Fruit fly (Drosophila melanogaster) whole organism, embryonic: ENCODE results near the gene Arp3.

Experiments
- Adf1 ChIP-seq: fragments of 200-800 bp; sonication (Bioruptor generic); IDR thresholded peaks from 2 replicates; pipeline ENCODE4 v1.3.6; 2022; ENCODE audit warnings: missing biosample characterization, missing genetic modification characterization
- CG10267 ChIP-seq: fragments of 200-800 bp; sonication (Bioruptor generic); optimal IDR thresholded peaks from 2 replicates; lab custom pipeline; 2018; ENCODE audit warnings: missing biosample characterization, mild to moderate bottlenecking, missing genetic modification characterization, moderate library complexity
- CG10462 ChIP-seq: fragments of 200-800 bp; sonication (Bioruptor generic); optimal IDR thresholded peaks from 2 replicates; lab custom pipeline; 2016; ENCODE audit warnings: missing biosample characterization, missing genetic modification characterization
- CG12391 ChIP-seq: fragments of 200-800 bp; sonication (Bioruptor generic); optimal IDR thresholded peaks from 3 replicates; lab custom pipeline; 2018; ENCODE audit warnings: missing biosample characterization, mild to moderate bottlenecking, missing genetic modification characterization, moderate library complexity
- CG13424 ChIP-seq: fragments of 200-800 bp; sonication (Bioruptor generic); optimal IDR thresholded peaks from 2 replicates; lab custom pipeline; 2019; ENCODE audit warnings: missing biosample characterization, mild to moderate bottlenecking, missing genetic modification characterization, moderate library complexity
- CG1602 ChIP-seq: fragments of 200-800 bp; sonication (Bioruptor generic); optimal IDR thresholded peaks from 3 replicates; lab custom pipeline; 2016; ENCODE audit warnings: missing biosample characterization, missing genetic modification characterization
- CG17186 ChIP-seq: fragments of 200-800 bp; sonication (Bioruptor generic); optimal IDR thresholded peaks from 3 replicates; lab custom pipeline; 2017; ENCODE audit warnings: missing biosample characterization, missing genetic modification reagents, missing genetic modification characterization
- CG18262 ChIP-seq: fragments of 200-800 bp; optimal IDR thresholded peaks from 3 replicates; lab custom pipeline; 2019; ENCODE audit warnings: missing biosample characterization, mild to moderate bottlenecking, missing genetic modification characterization, moderate library complexity
- CG2199 ChIP-seq: fragments of 200-800 bp; sonication (Bioruptor generic); IDR thresholded peaks from 3 replicates; pipeline ENCODE4 v1.3.6; 2022; ENCODE audit warnings: missing biosample characterization, missing genetic modification characterization
- CG2889 ChIP-seq: fragments of 200-800 bp; sonication (Bioruptor generic); IDR thresholded peaks from 3 replicates; pipeline ENCODE4 v1.3.6; 2022; ENCODE audit warnings: missing biosample characterization, missing genetic modification characterization
- CG31224 ChIP-seq: fragments of 200-800 bp; sonication (Bioruptor generic); IDR thresholded peaks from 2 replicates; pipeline ENCODE4 v1.3.6; 2022; ENCODE audit warnings: missing biosample characterization, missing genetic modification characterization
- CG33213 ChIP-seq: fragments of 200-800 bp; sonication (Bioruptor generic); optimal IDR thresholded peaks from 3 replicates; lab custom pipeline; 2016; ENCODE audit warnings: missing biosample characterization, missing genetic modification characterization
- CG3407 ChIP-seq: fragments of 200-800 bp; sonication (Bioruptor generic); optimal IDR thresholded peaks from 2 replicates; lab custom pipeline; 2018; ENCODE audit warnings: missing biosample characterization, mild to moderate bottlenecking, missing genetic modification characterization
- CG3838 ChIP-seq: fragments of 200-800 bp; sonication (Bioruptor generic); optimal IDR thresholded peaks from 3 replicates; lab custom pipeline; 2016; ENCODE audit warnings: missing biosample characterization, missing genetic modification characterization
- CG6813 ChIP-seq: fragments of 200-800 bp; sonication (Bioruptor generic); optimal IDR thresholded peaks from 2 replicates; lab custom pipeline; 2017; ENCODE audit warnings: missing biosample characterization, missing genetic modification characterization, mild to moderate bottlenecking, moderate library complexity, missing genetic modification reagents
- CG7745 ChIP-seq: fragments of 200-800 bp; sonication (Bioruptor generic); optimal IDR thresholded peaks from 2 replicates; lab custom pipeline; 2018; ENCODE audit warnings: missing biosample characterization, mild to moderate bottlenecking, missing genetic modification characterization, moderate library complexity
- CoRest ChIP-seq: fragments of 200-800 bp; sonication (Bioruptor generic); optimal IDR thresholded peaks from 3 replicates; lab custom pipeline; 2018; ENCODE audit warnings: missing biosample characterization, mild to moderate bottlenecking, missing genetic modification characterization, moderate library complexity
- E2f1 ChIP-seq: fragments of 200-800 bp; sonication (Bioruptor generic); IDR thresholded peaks from 2 replicates; pipeline ENCODE4 v1.3.6; 2022; ENCODE audit warnings: missing biosample characterization, missing genetic modification characterization
- H2.0 ChIP-seq: fragments of 200-800 bp; sonication (Bioruptor generic); IDR thresholded peaks from 2 replicates; pipeline ENCODE4 v1.3.6; 2022; ENCODE audit warnings: missing biosample characterization, missing genetic modification characterization
- Hr51 ChIP-seq, 2 experiments: fragments of 200-800 bp; sonication (Bioruptor generic); optimal IDR thresholded peaks; 2 replicates in 1 of 2; 3 replicates in 1 of 2; lab custom pipeline; 2016 to 2018; ENCODE audit warnings: missing biosample characterization in 2 of 2, missing genetic modification characterization in 2 of 2, mild to moderate bottlenecking in 1 of 2, moderate library complexity in 1 of 2
- Lhr ChIP-seq: fragments of 200-800 bp; sonication (Bioruptor generic); optimal IDR thresholded peaks from 3 replicates; lab custom pipeline; 2017; ENCODE audit warnings: mild to moderate bottlenecking, missing biosample characterization, missing genetic modification reagents, missing genetic modification characterization
- Neu2 ChIP-seq: fragments of 200-800 bp; sonication (Bioruptor generic); optimal IDR thresholded peaks from 3 replicates; lab custom pipeline; 2016; ENCODE audit warnings: missing biosample characterization, missing genetic modification characterization, borderline replicate concordance
- Nf-YC ChIP-seq: fragments of 200-800 bp; optimal IDR thresholded peaks from 3 replicates; lab custom pipeline; 2019; ENCODE audit warnings: missing biosample characterization, mild to moderate bottlenecking, missing genetic modification characterization, moderate library complexity
- Rfx ChIP-seq: fragments of 200-800 bp; sonication (Bioruptor generic); IDR thresholded peaks from 2 replicates; pipeline ENCODE4 v1.3.6; 2022; ENCODE audit warnings: missing biosample characterization, missing genetic modification characterization
- Scr ChIP-seq: fragments of 200-800 bp; sonication (Bioruptor generic); IDR thresholded peaks from 2 replicates; pipeline ENCODE4 v1.3.6; 2022; ENCODE audit warnings: missing biosample characterization, missing genetic modification characterization; ENCODE audit not compliant: partially characterized antibody
- Vsx1 ChIP-seq: fragments of 200-800 bp; sonication (Bioruptor generic); optimal IDR thresholded peaks from 2 replicates; lab custom pipeline; 2017; ENCODE audit warnings: missing biosample characterization, mild to moderate bottlenecking, missing genetic modification characterization, missing genetic modification reagents
- ab ChIP-seq: fragments of 200-800 bp; sonication (Bioruptor generic); optimal IDR thresholded peaks from 2 replicates; lab custom pipeline; 2016; ENCODE audit warnings: missing biosample characterization, missing genetic modification characterization
- bab2 ChIP-seq: fragments of 200-800 bp; sonication (Bioruptor generic); optimal IDR thresholded peaks from 2 replicates; lab custom pipeline; 2016; ENCODE audit warnings: missing biosample characterization, missing genetic modification characterization
- bsh ChIP-seq, 2 experiments: fragments of 200-800 bp; sonication (Bioruptor generic); optimal IDR thresholded peaks; 2 replicates each; lab custom pipeline; 2017 to 2018; ENCODE audit warnings: mild to moderate bottlenecking in 2 of 2, missing biosample characterization in 2 of 2, missing genetic modification characterization in 2 of 2, moderate library complexity in 1 of 2
- caup ChIP-seq: fragments of 200-800 bp; sonication (Bioruptor generic); optimal IDR thresholded peaks from 3 replicates; lab custom pipeline; 2017; ENCODE audit warnings: missing biosample characterization, mild to moderate bottlenecking, missing genetic modification characterization, moderate library complexity; ENCODE audit not compliant: severe bottlenecking
- chm ChIP-seq: fragments of 200-800 bp; sonication (Bioruptor generic); IDR thresholded peaks from 2 replicates; pipeline ENCODE4 v1.3.6; 2022; ENCODE audit warnings: missing biosample characterization, missing genetic modification characterization
- chn ChIP-seq: fragments of 200-800 bp; sonication (Bioruptor generic); optimal IDR thresholded peaks from 2 replicates; lab custom pipeline; 2016; ENCODE audit warnings: missing biosample characterization, missing genetic modification characterization
- dati ChIP-seq: fragments of 200-800 bp; sonication (Bioruptor generic); IDR thresholded peaks from 2 replicates; pipeline ENCODE4 v1.3.6; 2022; ENCODE audit warnings: missing biosample characterization, missing genetic modification characterization
- ham ChIP-seq: fragments of 200-800 bp; sonication (Bioruptor generic); IDR thresholded peaks from 2 replicates; pipeline ENCODE4 v1.3.6; 2022; ENCODE audit warnings: missing biosample characterization, missing genetic modification characterization
- hbn ChIP-seq: fragments of 200-800 bp; sonication (Bioruptor generic); IDR thresholded peaks from 2 replicates; pipeline ENCODE4 v1.3.6; 2022; ENCODE audit warnings: missing biosample characterization, missing genetic modification characterization; ENCODE audit not compliant: partially characterized antibody
- insv ChIP-seq, 2 experiments: fragments of 200-800 bp; sonication (Bioruptor generic); optimal IDR thresholded peaks; 3 replicates each; lab custom pipeline; 2016 to 2018; ENCODE audit warnings: missing biosample characterization in 2 of 2, missing genetic modification characterization in 2 of 2
- knrl ChIP-seq: fragments of 200-800 bp; sonication (Bioruptor generic); IDR thresholded peaks from 3 replicates; pipeline ENCODE4 v1.3.6; 2022; ENCODE audit warnings: missing biosample characterization, missing genetic modification characterization; ENCODE audit not compliant: partially characterized antibody
- lab ChIP-seq: fragments of 200-800 bp; sonication (Bioruptor generic); optimal IDR thresholded peaks from 3 replicates; lab custom pipeline; 2017; ENCODE audit warnings: missing biosample characterization, missing genetic modification characterization, mild to moderate bottlenecking, moderate library complexity, missing genetic modification reagents
- lilli ChIP-seq: fragments of 200-800 bp; sonication (Bioruptor generic); optimal IDR thresholded peaks from 3 replicates; lab custom pipeline; 2016; ENCODE audit warnings: missing biosample characterization, missing genetic modification characterization
- nerfin-1 ChIP-seq: fragments of 200-800 bp; sonication (Bioruptor generic); optimal IDR thresholded peaks from 3 replicates; lab custom pipeline; 2019; ENCODE audit warnings: missing biosample characterization, mild to moderate bottlenecking, missing genetic modification characterization, moderate library complexity
- pho ChIP-seq: fragments of 200-800 bp; sonication (Bioruptor generic); optimal IDR thresholded peaks from 2 replicates; lab custom pipeline; 2016; ENCODE audit warnings: missing biosample characterization, missing genetic modification characterization
- prd ChIP-seq, 3 experiments: fragments of >200 bp in 2 of 3; fragments of 200-800 bp in 1 of 3; sonication (Bioruptor generic) in 1 of 3; optimal IDR thresholded peaks in 2 of 3; IDR thresholded peaks in 1 of 3; 2 replicates in 2 of 3; 3 replicates in 1 of 3; pipeline versions ENCODE4 v1.3.6 to Lab custom; 2017 to 2022; ENCODE audit warnings: missing biosample characterization in 1 of 3, missing genetic modification characterization in 1 of 3
- sd ChIP-seq: fragments of 200-800 bp; sonication (Bioruptor generic); optimal IDR thresholded peaks from 3 replicates; lab custom pipeline; 2018; ENCODE audit warnings: missing biosample characterization, mild to moderate bottlenecking, missing genetic modification characterization, moderate library complexity
- sens ChIP-seq: fragments of 200-800 bp; sonication (Bioruptor generic); peaks from one replicate; lab custom pipeline; 2016; ENCODE audit warnings: missing biosample characterization, missing genetic modification characterization
- seq ChIP-seq: fragments of 200-800 bp; sonication (Bioruptor generic); IDR thresholded peaks from 2 replicates; pipeline ENCODE4 v1.3.6; 2022; ENCODE audit warnings: missing biosample characterization, missing genetic modification characterization
- so ChIP-seq: fragments of 200-800 bp; sonication (Bioruptor generic); IDR thresholded peaks from 3 replicates; pipeline ENCODE4 v1.3.6; 2022; ENCODE audit warnings: missing biosample characterization, missing genetic modification characterization
- stwl ChIP-seq: fragments of 200-800 bp; sonication (Bioruptor generic); optimal IDR thresholded peaks from 3 replicates; lab custom pipeline; 2018; ENCODE audit warnings: missing biosample characterization, mild to moderate bottlenecking, missing genetic modification characterization, moderate library complexity
- zfh2 ChIP-seq: fragments of 200-800 bp; sonication (Bioruptor generic); optimal IDR thresholded peaks from 2 replicates; lab custom pipeline; 2016; ENCODE audit warnings: missing biosample characterization, missing genetic modification characterization

Arp3 gene

DNA sequence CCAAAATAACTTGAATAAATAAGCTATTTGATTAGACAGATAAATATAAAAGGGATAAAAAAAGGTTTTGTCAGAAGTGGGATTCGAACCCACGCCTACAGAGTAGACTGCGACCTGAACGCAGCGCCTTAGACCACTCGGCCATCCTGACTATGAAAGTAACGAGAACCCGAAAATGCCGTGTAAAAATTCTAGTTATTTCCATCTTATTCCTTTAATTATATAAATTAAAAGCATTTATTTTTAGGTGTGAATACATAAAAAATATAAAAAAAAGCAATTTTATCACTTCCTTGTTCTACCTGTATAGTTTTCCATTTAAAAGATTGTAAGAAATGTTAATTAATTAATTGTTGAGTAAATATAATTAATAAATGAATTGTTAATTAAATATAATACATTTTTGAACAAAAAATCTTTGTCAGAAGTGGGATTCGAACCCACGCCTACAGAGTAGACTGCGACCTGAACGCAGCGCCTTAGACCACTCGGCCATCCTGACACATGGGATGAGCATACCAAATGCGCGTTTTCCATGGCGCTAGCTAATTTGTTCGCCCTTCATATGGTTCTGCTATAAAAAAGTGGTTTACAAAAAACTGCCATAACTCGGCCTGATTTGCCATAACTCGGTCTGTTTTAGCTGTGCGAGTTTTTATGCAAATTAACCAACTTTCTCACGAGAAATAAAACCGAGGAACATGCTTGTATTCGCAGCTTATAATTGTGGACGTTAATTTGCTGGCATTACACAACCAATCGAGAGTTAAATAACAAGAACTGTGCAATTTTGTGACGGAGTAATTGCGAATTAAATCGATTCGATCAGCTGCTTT, 49.9 kb downstream of the Arp3 start (continued):
- TF ChIP-seq CoRest (tag; lab: Kevin White, UChicago) (peak; percentile 5), zfh2 (no peak), stwl (no peak), E2f1 (GFP tag; lab: Robert Waterston, UW) (no peak), Adf1 (GFP tag; lab: Robert Waterston, UW) (no peak), insv (GFP tag; optimal IDR thresholded peaks at IDR 0.05; lab: Kevin White, UChicago) (no peak), bsh (GFP tag; optimal IDR thresholded peaks at IDR 0.05; lab: Kevin White, UChicago) (peak in 1 of 2 experiments; percentile 14), CG6813 (GFP tag; lab: Kevin White, UChicago) (no peak), CG31224 (GFP tag; lab: Robert Waterston, UW) (no peak), ham (GFP tag; lab: Robert Waterston, UW) (no peak), CG2199 (GFP tag; lab: Robert Waterston, UW) (0 out of 3 replicates have a peak, but pooled peaks have one; percentile 41), sd (peak; percentile 13), knrl (peak; percentile 67), caup (no peak), prd (optimal IDR thresholded peaks at IDR 0.05; lab: Kevin White, UChicago) (no peak), prd (GFP tag; IDR thresholded peaks at IDR 0.05; lab: Robert Waterston, UW) (no peak), lab (GFP tag; lab: Kevin White, UChicago) (no peak), CG12391 (peak; percentile 28), CG7745 (tag; lab: Kevin White, UChicago) (peak; percentile 100), CG10462 (no peak), Nf-YC (tag; lab: Kevin White, UChicago) (peak; percentile 3), CG18262 (peak; percentile 27), H2.0 (no peak), Scr (GFP tag; lab: Robert Waterston, UW) (peak; percentile 80), nerfin-1 (tag; lab: Kevin White, UChicago) (no peak), CG17186 (GFP tag; lab: Kevin White, UChicago) (no peak), CG1602 (GFP tag; lab: Kevin White, UChicago) (no peak), Lhr (GFP tag; lab: Kevin White, UChicago) (no peak), Rfx (GFP tag; lab: Robert Waterston, UW) (no peak; the same call in 1 of the 2 replicates), ab (no peak), CG10267 (tag; lab: Kevin White, UChicago) (peak; percentile 13), so (GFP tag; lab: Robert Waterston, UW) (no peak), dati (GFP tag; lab: Robert Waterston, UW) (no peak), pho (GFP tag; lab: Kevin White, UChicago) (no peak), hbn (GFP tag; lab: Robert Waterston, UW) (peak; percentile 17; the same call in 1 of the 2 replicates), Neu2 (GFP tag; lab: Kevin White, UChicago) (no peak), CG3838 (GFP tag; lab: Kevin White, UChicago) (no peak), sens (GFP tag; lab: Kevin White, UChicago) (peak; percentile 57), chn (GFP tag; lab: Kevin White, UChicago) (no peak), bab2 (GFP tag; lab: Kevin White, UChicago) (no peak), CG33213 (GFP tag; lab: Kevin White, UChicago) (no peak), CG2889 (GFP tag; lab: Robert Waterston, UW) (no peak), CG3407 (no peak), CG13424 (tag; lab: Kevin White, UChicago) (peak; percentile 4), chm (no peak; the same call in 1 of the 2 replicates), lilli (GFP tag; lab: Kevin White, UChicago) (no peak), seq (GFP tag; lab: Robert Waterston, UW) (no peak), Vsx1 (peak; percentile 12), Hr51 (GFP tag; optimal IDR thresholded peaks at IDR 0.05; lab: Kevin White, UChicago) (peak in 1 of 2 experiments; percentile 13)
